Worm (Caenorhabditis elegans): ENCODE data around the gene him-8.

Gene him-8

DNA sequence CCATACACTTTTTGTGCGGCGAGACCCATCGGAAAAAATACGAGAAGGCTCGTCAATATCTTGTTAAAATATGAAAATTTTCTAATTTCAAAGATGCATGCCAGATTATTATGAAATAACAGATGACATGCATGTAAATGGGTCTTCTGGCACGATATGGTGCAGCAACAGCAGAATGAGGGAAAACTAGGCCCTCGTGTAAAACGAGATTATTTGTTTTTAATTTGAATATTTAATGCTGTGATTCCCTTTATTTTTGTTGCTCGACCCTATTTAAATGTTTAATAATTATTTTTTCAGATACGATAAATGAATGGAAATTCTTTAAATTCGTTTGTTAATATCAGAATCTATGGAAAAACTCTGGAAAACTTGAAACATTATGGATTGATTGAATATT lies at the start of gene him-8:
TSS of gene him-8 (plus strand) at position 301 of the 400 bp plus-strand sequence.
- TF ChIP-seq sea-1 (GFP tag; conservative IDR thresholded peaks at IDR 0.05) (no peak), aly-1 (tag; optimal IDR thresholded peaks at IDR 0.05) (no peak), hmbx-1 (tag; optimal IDR thresholded peaks at IDR 0.05) (no peak), ets-7 (tag; optimal IDR thresholded peaks at IDR 0.05) (no peak), ceh-36 (tag; optimal IDR thresholded peaks at IDR 0.05) (no peak), flt-1 (GFP tag; IDR thresholded peaks at IDR 0.05) (no peak), hmg-4 (GFP tag; optimal IDR thresholded peaks at IDR 0.05) (no peak), ama-1 (optimal IDR thresholded peaks at IDR 0.05) (no peak), tra-4 (tag; optimal IDR thresholded peaks at IDR 0.05) (no peak)

DNA sequence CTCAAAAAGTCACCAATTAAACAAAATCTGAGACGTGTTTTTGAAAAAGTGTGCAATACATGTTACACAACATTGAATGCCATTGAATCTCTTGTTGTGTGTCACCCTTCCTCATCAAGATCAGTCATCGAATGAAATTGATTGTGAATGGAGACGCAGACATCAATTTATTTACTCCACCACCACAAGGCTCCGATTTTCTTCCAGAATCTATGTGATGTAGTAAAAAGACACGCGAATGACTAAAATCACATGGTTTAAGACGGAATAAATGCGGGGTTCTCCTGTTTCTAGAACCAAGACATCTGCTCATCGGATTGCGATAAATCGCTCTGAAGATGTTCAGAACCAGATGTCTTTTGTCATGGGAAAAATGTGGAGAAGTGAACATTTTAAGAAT lies 49.0 kb upstream of the him-8 start:
- no peak for TF ChIP-seq tra-4 (tag; optimal IDR thresholded peaks at IDR 0.05)
- TF ChIP-seq flt-1 (GFP tag; IDR thresholded peaks at IDR 0.05) = no peak
- no peak for TF ChIP-seq hmbx-1 (tag; optimal IDR thresholded peaks at IDR 0.05)
- TF ChIP-seq scrt-1 (GFP tag; IDR thresholded peaks at IDR 0.05) = no peak
- no peak for TF ChIP-seq tbx-11 (GFP tag; IDR thresholded peaks at IDR 0.05)
- no peak for TF ChIP-seq tbx-37 (GFP tag; conservative IDR thresholded peaks at IDR 0.05)
- no peak for TF ChIP-seq hnd-1 (tag; optimal IDR thresholded peaks at IDR 0.05)
- TF ChIP-seq pes-1 (GFP tag; IDR thresholded peaks at IDR 0.05) = no peak
- TF ChIP-seq ama-1 (optimal IDR thresholded peaks at IDR 0.05) = no peak
- TF ChIP-seq F13C5.2 (tag; optimal IDR thresholded peaks at IDR 0.05) = no peak
- TF ChIP-seq ets-7 (tag; optimal IDR thresholded peaks at IDR 0.05) = no peak
- TF ChIP-seq ceh-13 (GFP tag; optimal IDR thresholded peaks at IDR 0.05) = no peak
- TF ChIP-seq aly-1 (tag; optimal IDR thresholded peaks at IDR 0.05) = no peak
- TF ChIP-seq ceh-36 (tag; optimal IDR thresholded peaks at IDR 0.05) = no peak
- TF ChIP-seq hmg-4 (GFP tag; optimal IDR thresholded peaks at IDR 0.05) = no peak

DNA sequence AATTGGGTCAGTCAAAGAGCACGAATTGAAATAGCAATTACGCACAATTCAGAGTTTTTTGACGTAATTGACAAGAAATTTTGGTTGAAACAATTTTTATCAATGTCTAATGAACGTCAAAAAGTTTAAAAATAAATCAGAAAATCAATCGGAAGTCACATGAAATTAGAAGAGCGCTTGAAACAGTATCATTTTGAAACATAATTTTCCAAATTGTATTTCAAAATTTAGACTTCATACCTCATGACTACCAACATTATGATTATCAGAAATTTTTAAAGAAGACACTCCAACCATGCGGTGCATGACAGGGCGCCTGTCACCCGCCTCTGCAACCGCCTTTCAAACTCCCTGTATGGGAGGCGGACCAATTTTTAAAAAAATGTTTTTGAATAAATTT lies 48.4 kb upstream of the him-8 start:
- TF ChIP-seq scrt-1 (GFP tag; IDR thresholded peaks at IDR 0.05) (no peak), F13C5.2 (tag; optimal IDR thresholded peaks at IDR 0.05) (no peak), hnd-1 (tag; optimal IDR thresholded peaks at IDR 0.05) (no peak), ama-1 (optimal IDR thresholded peaks at IDR 0.05) (no peak), tbx-37 (GFP tag; conservative IDR thresholded peaks at IDR 0.05) (no peak), ceh-13 (GFP tag; optimal IDR thresholded peaks at IDR 0.05) (no peak), aly-1 (tag; optimal IDR thresholded peaks at IDR 0.05) (no peak), sea-1 (GFP tag; conservative IDR thresholded peaks at IDR 0.05) (no peak), tbx-11 (GFP tag; IDR thresholded peaks at IDR 0.05) (no peak), hmg-4 (GFP tag; optimal IDR thresholded peaks at IDR 0.05) (no peak), B0310.2 (tag; optimal IDR thresholded peaks at IDR 0.05) (no peak), flt-1 (GFP tag; IDR thresholded peaks at IDR 0.05) (no peak), hmbx-1 (tag; optimal IDR thresholded peaks at IDR 0.05) (no peak), ets-7 (tag; optimal IDR thresholded peaks at IDR 0.05) (no peak)

DNA sequence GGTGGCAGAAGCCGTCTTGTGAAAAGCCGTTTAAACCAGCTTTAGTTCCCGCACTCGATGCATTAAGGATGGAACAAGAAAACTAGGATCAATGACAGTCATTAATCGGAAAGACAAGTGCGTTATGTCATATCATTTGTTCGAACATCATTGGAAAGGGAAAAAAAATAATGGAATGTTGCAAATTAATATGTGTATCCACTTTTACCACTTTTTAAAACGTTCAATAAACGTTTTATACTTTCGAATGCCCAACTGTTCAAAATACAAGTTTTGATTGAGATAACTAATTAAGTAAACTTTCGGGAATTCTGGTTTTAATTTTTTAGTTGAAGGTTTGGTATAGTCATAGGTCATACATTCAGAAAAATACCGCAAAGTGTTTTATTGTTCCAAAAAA lies 46.6 kb upstream of the him-8 start, which contains the start of gene C02F4.4:
TSS of gene C02F4.4 (minus strand) at position 101 of the 400 bp plus-strand sequence.
- TF ChIP-seq pes-1 (GFP tag; IDR thresholded peaks at IDR 0.05) (no peak), F13C5.2 (tag; optimal IDR thresholded peaks at IDR 0.05) (no peak), tbx-37 (GFP tag; conservative IDR thresholded peaks at IDR 0.05) (no peak), B0310.2 (tag; optimal IDR thresholded peaks at IDR 0.05) (no peak), hmbx-1 (tag; optimal IDR thresholded peaks at IDR 0.05) (no peak), hmg-4 (GFP tag; optimal IDR thresholded peaks at IDR 0.05) (no peak), hnd-1 (tag; optimal IDR thresholded peaks at IDR 0.05) (no peak), tra-4 (tag; optimal IDR thresholded peaks at IDR 0.05) (no peak), ceh-36 (tag; optimal IDR thresholded peaks at IDR 0.05) (no peak), ceh-13 (GFP tag; optimal IDR thresholded peaks at IDR 0.05) (no peak), ets-7 (tag; optimal IDR thresholded peaks at IDR 0.05) (no peak), sea-1 (GFP tag; conservative IDR thresholded peaks at IDR 0.05) (no peak), tbx-11 (GFP tag; IDR thresholded peaks at IDR 0.05) (no peak), aly-1 (tag; optimal IDR thresholded peaks at IDR 0.05) (no peak), scrt-1 (GFP tag; IDR thresholded peaks at IDR 0.05) (no peak), flt-1 (GFP tag; IDR thresholded peaks at IDR 0.05) (no peak)

DNA sequence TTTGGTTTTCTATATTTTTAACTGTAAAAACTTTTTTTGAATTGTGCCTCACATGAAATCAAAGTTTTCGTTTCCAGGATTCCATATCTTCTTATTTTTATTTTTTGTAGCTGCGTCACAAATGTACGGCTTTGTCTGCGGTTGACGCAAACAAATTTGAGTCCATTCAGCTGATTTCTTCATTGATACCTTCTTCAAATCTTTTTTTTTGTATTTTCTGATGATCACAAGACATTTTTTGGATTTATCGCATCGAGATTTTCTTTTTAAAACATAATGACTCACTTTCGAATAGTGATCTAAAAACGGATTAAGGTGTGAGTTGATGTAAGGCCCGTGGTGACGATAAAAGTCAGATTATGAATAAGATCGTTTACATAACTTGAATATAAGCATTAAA lies 43.1 kb upstream of the him-8 start:
- no peak for TF ChIP-seq scrt-1 (GFP tag; IDR thresholded peaks at IDR 0.05)
- TF ChIP-seq tbx-11 (GFP tag; IDR thresholded peaks at IDR 0.05) = no peak
- TF ChIP-seq aly-1 (tag; optimal IDR thresholded peaks at IDR 0.05) = no peak
- no peak for TF ChIP-seq hnd-1 (tag; optimal IDR thresholded peaks at IDR 0.05)
- TF ChIP-seq sea-1 (GFP tag; conservative IDR thresholded peaks at IDR 0.05) = no peak
- TF ChIP-seq tra-4 (tag; optimal IDR thresholded peaks at IDR 0.05) = no peak
- no peak for TF ChIP-seq B0310.2 (tag; optimal IDR thresholded peaks at IDR 0.05)
- no peak for TF ChIP-seq tbx-37 (GFP tag; conservative IDR thresholded peaks at IDR 0.05)
- TF ChIP-seq hmbx-1 (tag; optimal IDR thresholded peaks at IDR 0.05) = no peak
- no peak for TF ChIP-seq ceh-13 (GFP tag; optimal IDR thresholded peaks at IDR 0.05)
- TF ChIP-seq ets-7 (tag; optimal IDR thresholded peaks at IDR 0.05) = no peak
- no peak for TF ChIP-seq flt-1 (GFP tag; IDR thresholded peaks at IDR 0.05)
- TF ChIP-seq ceh-36 (tag; optimal IDR thresholded peaks at IDR 0.05) = no peak
- no peak for TF ChIP-seq ama-1 (optimal IDR thresholded peaks at IDR 0.05)
- TF ChIP-seq pes-1 (GFP tag; IDR thresholded peaks at IDR 0.05) = no peak

DNA sequence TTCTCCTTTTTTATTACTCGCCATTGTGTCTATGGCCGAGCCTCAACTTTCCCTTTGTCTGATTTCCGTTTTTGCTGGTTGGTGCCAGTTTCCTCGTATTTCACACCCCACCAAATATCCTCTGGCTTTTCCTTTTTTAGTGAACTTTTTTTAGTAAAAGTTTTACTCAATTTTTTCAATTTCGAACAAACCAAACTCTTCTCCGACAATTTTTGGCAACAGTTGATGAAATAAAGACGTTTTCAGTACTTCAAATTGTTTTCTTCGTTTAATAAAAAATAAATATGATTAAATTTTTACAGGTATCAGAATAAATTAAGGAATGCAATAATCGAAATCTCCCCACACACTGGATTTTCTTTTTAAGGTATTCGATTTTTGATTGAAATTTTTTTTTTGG lies 40.6 kb upstream of the him-8 start, which contains the start of gene cal-4:
TSS of gene cal-4 (plus strand) at position 301 of the 400 bp plus-strand sequence.
- no peak for TF ChIP-seq B0310.2 (tag; optimal IDR thresholded peaks at IDR 0.05)
- no peak for TF ChIP-seq tra-4 (tag; optimal IDR thresholded peaks at IDR 0.05)
- no peak for TF ChIP-seq ceh-13 (GFP tag; optimal IDR thresholded peaks at IDR 0.05)
- TF ChIP-seq ets-7 (tag; optimal IDR thresholded peaks at IDR 0.05) = no peak
- no peak for TF ChIP-seq scrt-1 (GFP tag; IDR thresholded peaks at IDR 0.05)

DNA sequence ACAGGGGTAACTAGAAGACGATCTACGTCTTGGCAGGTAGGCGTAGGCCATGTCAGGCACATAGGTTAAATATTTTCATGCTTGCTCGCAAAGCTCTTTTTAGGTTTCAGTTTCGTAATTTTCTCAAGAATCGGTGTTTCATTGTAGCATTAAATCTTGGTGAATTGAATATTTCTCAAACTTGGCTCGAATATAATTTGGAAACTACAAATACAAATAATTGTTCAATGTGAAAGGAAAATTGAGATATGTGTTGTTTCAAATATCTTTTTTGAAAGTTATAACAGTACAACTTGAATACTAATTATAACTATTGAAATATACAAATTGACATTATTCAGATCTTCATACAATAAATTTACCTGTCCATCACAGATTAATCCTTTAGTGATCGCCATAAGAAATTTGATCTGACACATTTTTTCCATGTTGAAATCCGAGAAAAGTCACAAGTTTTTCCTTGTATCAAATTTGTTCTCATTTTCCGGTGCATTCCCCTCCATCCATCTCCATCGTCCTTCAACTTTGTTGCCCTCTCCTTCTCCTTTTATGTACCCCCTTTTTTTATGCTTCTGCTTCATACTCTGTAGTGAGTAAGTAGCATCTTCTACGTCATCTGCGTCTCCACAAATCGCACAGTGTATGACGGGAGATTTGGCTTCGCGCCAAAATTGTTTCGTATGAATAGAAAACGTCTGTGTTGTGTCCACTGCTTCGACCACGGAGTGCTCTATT lies 37.4 kb upstream of the him-8 start, which contains the start of gene C02F4.5:
TSS of gene C02F4.5 (minus strand) at position 51 of the 735 bp plus-strand sequence.
- TF ChIP-seq pes-1 (GFP tag; IDR thresholded peaks at IDR 0.05) (no peak), hnd-1 (tag; optimal IDR thresholded peaks at IDR 0.05) (no peak), ceh-36 (tag; optimal IDR thresholded peaks at IDR 0.05) (no peak), tbx-11 (GFP tag; IDR thresholded peaks at IDR 0.05) (no peak), ets-7 (tag; optimal IDR thresholded peaks at IDR 0.05) (no peak), aly-1 (tag; optimal IDR thresholded peaks at IDR 0.05) (no peak), tra-4 (tag; optimal IDR thresholded peaks at IDR 0.05) (no peak), scrt-1 (GFP tag; IDR thresholded peaks at IDR 0.05) (no peak), F13C5.2 (tag; optimal IDR thresholded peaks at IDR 0.05) (no peak)

Measured in whole organism, early embryonic.